Fruit fly (Drosophila melanogaster) whole organism, embryonic: ENCODE measurements around the gene Pfdn2.

Experiments
- Abd-B ChIP-seq: fragments of 200-800 bp; sonication (Bioruptor generic); optimal IDR thresholded peaks from 2 replicates; lab custom pipeline; 2018; ENCODE audit warnings: missing biosample characterization, mild to moderate bottlenecking, missing genetic modification characterization, moderate library complexity
- Aef1 ChIP-seq: fragments of 200-800 bp; sonication (Bioruptor generic); IDR thresholded peaks from 3 replicates; pipeline ENCODE4 v1.3.6; 2022; ENCODE audit warnings: missing biosample characterization, missing genetic modification characterization
- Antp ChIP-seq: fragments of 200-800 bp; sonication (Bioruptor generic); optimal IDR thresholded peaks from 3 replicates; lab custom pipeline; 2016; ENCODE audit warnings: missing biosample characterization, missing genetic modification characterization
- Atf3 ChIP-seq: fragments of 200-800 bp; sonication (Bioruptor generic); optimal IDR thresholded peaks from 3 replicates; lab custom pipeline; 2016; ENCODE audit warnings: missing biosample characterization, missing genetic modification characterization
- B-H2 ChIP-seq: fragments of 200-800 bp; sonication (Bioruptor generic); optimal IDR thresholded peaks from 2 replicates; lab custom pipeline; 2018; ENCODE audit warnings: missing biosample characterization, mild to moderate bottlenecking, missing genetic modification characterization
- CG14014 ChIP-seq: fragments of 200-800 bp; sonication (Bioruptor generic); IDR thresholded peaks from 2 replicates; pipeline ENCODE4 v1.3.6; 2022; ENCODE audit warnings: missing biosample characterization, missing genetic modification characterization
- CG14667 ChIP-seq: fragments of 200-800 bp; sonication (Bioruptor generic); IDR thresholded peaks from 2 replicates; pipeline ENCODE4 v1.3.6; 2022; ENCODE audit warnings: missing biosample characterization, missing genetic modification characterization
- CG14965 ChIP-seq: fragments of 200-800 bp; sonication (Bioruptor generic); optimal IDR thresholded peaks from 2 replicates; lab custom pipeline; 2016; ENCODE audit warnings: missing biosample characterization, missing genetic modification characterization, borderline replicate concordance
- CG1603 ChIP-seq: fragments of 200-800 bp; sonication (Bioruptor generic); optimal IDR thresholded peaks from 2 replicates; lab custom pipeline; 2019; ENCODE audit warnings: missing biosample characterization, mild to moderate bottlenecking, missing genetic modification characterization, moderate library complexity
- CG17359 ChIP-seq: fragments of 200-800 bp; sonication (Bioruptor generic); optimal IDR thresholded peaks from 3 replicates; lab custom pipeline; 2018; ENCODE audit warnings: missing biosample characterization, mild to moderate bottlenecking, missing genetic modification characterization, moderate library complexity
- CG2129 ChIP-seq: fragments of 200-800 bp; sonication (Bioruptor generic); IDR thresholded peaks from 2 replicates; pipeline ENCODE4 v1.3.6; 2022; ENCODE audit warnings: missing biosample characterization, missing genetic modification characterization; ENCODE audit not compliant: partially characterized antibody
- CG3065 ChIP-seq: fragments of 200-800 bp; sonication (Bioruptor generic); optimal IDR thresholded peaks from 2 replicates; lab custom pipeline; 2016; ENCODE audit warnings: missing biosample characterization, missing genetic modification characterization
- CG4730 ChIP-seq: fragments of 200-800 bp; sonication (Bioruptor generic); IDR thresholded peaks from 2 replicates; pipeline ENCODE4 v1.3.6; 2022; ENCODE audit warnings: missing biosample characterization, missing genetic modification characterization
- CG4820 ChIP-seq: fragments of 200-800 bp; sonication (Bioruptor generic); optimal IDR thresholded peaks from 3 replicates; lab custom pipeline; 2016; ENCODE audit warnings: missing biosample characterization, missing genetic modification characterization
- CG4854 ChIP-seq: fragments of 200-800 bp; sonication (Bioruptor generic); optimal IDR thresholded peaks from 2 replicates; lab custom pipeline; 2016; ENCODE audit warnings: missing biosample characterization, missing genetic modification characterization, inconsistent platforms
- CG6272 ChIP-seq: fragments of 200-800 bp; sonication (Bioruptor generic); IDR thresholded peaks from 2 replicates; pipeline ENCODE4 v1.3.6; 2022; ENCODE audit warnings: missing biosample characterization, missing genetic modification characterization
- CG6854 ChIP-seq: fragments of 200-800 bp; sonication (Bioruptor generic); optimal IDR thresholded peaks from 3 replicates; lab custom pipeline; 2017; ENCODE audit warnings: missing biosample characterization, mild to moderate bottlenecking, missing genetic modification characterization
- CG7357 ChIP-seq: fragments of 200-800 bp; sonication (Bioruptor generic); IDR thresholded peaks from 3 replicates; pipeline ENCODE4 v1.3.6; 2022; ENCODE audit warnings: missing biosample characterization, missing genetic modification characterization
- CG7372 ChIP-seq: fragments of 200-800 bp; sonication (Bioruptor generic); IDR thresholded peaks from 2 replicates; pipeline ENCODE4 v1.3.6; 2022; ENCODE audit warnings: missing biosample characterization, missing genetic modification characterization
- CG7556 ChIP-seq: fragments of 200-800 bp; sonication (Bioruptor generic); optimal IDR thresholded peaks from 2 replicates; lab custom pipeline; 2017; ENCODE audit warnings: missing biosample characterization, mild to moderate bottlenecking, missing genetic modification characterization
- Chrac-16 ChIP-seq: fragments of 200-800 bp; sonication (Bioruptor generic); optimal IDR thresholded peaks from 3 replicates; lab custom pipeline; 2016; ENCODE audit warnings: missing biosample characterization, missing genetic modification characterization
- CoRest ChIP-seq: fragments of 200-800 bp; sonication (Bioruptor generic); optimal IDR thresholded peaks from 3 replicates; lab custom pipeline; 2018; ENCODE audit warnings: missing biosample characterization, mild to moderate bottlenecking, missing genetic modification characterization, moderate library complexity
- Dad ChIP-seq: fragments of 200-800 bp; sonication (Bioruptor generic); optimal IDR thresholded peaks from 3 replicates; lab custom pipeline; 2016; ENCODE audit warnings: missing biosample characterization, missing genetic modification characterization
- Dll ChIP-seq: fragments of 200-800 bp; sonication (Bioruptor generic); IDR thresholded peaks from 4 replicates; pipeline ENCODE4 v1.3.6; 2022; ENCODE audit warnings: missing biosample characterization, missing genetic modification characterization; ENCODE audit not compliant: partially characterized antibody
- Gug ChIP-seq: fragments of 200-800 bp; sonication (Bioruptor generic); IDR thresholded peaks from 4 replicates; pipeline ENCODE4 v1.3.6; 2022; ENCODE audit warnings: missing biosample characterization, missing genetic modification characterization
- H2.0 ChIP-seq: fragments of 200-800 bp; sonication (Bioruptor generic); IDR thresholded peaks from 2 replicates; pipeline ENCODE4 v1.3.6; 2022; ENCODE audit warnings: missing biosample characterization, missing genetic modification characterization
- HLH4C ChIP-seq: fragments of 200-800 bp; sonication (Bioruptor generic); IDR thresholded peaks from 3 replicates; pipeline ENCODE4 v1.3.6; 2022; ENCODE audit warnings: missing biosample characterization, missing genetic modification characterization; ENCODE audit not compliant: partially characterized antibody
- Lim3 ChIP-seq: fragments of 200-800 bp; sonication (Bioruptor generic); IDR thresholded peaks from 2 replicates; pipeline ENCODE4 v1.3.6; 2022; ENCODE audit warnings: missing biosample characterization, missing genetic modification characterization
- Mad ChIP-seq: fragments of 200-800 bp; sonication (Bioruptor generic); optimal IDR thresholded peaks from 2 replicates; lab custom pipeline; 2016; ENCODE audit warnings: missing biosample characterization, missing genetic modification characterization
- Meics ChIP-seq: fragments of 200-800 bp; sonication (Bioruptor generic); optimal IDR thresholded peaks from 2 replicates; lab custom pipeline; 2017; ENCODE audit warnings: missing biosample characterization, mild to moderate bottlenecking, missing genetic modification characterization
- Neu2 ChIP-seq: fragments of 200-800 bp; sonication (Bioruptor generic); optimal IDR thresholded peaks from 3 replicates; lab custom pipeline; 2016; ENCODE audit warnings: missing biosample characterization, missing genetic modification characterization, borderline replicate concordance
- Sox102F ChIP-seq: fragments of 200-800 bp; sonication (Bioruptor generic); optimal IDR thresholded peaks from 2 replicates; lab custom pipeline; 2018; ENCODE audit warnings: missing biosample characterization, mild to moderate bottlenecking, missing genetic modification characterization, moderate library complexity
- chm ChIP-seq: fragments of 200-800 bp; sonication (Bioruptor generic); IDR thresholded peaks from 2 replicates; pipeline ENCODE4 v1.3.6; 2022; ENCODE audit warnings: missing biosample characterization, missing genetic modification characterization
- crc ChIP-seq: fragments of 200-800 bp; sonication (Bioruptor generic); optimal IDR thresholded peaks from 2 replicates; lab custom pipeline; 2016; ENCODE audit warnings: missing biosample characterization, missing genetic modification characterization
- crol ChIP-seq: fragments of 200-800 bp; sonication (Bioruptor generic); IDR thresholded peaks from 2 replicates; pipeline ENCODE4 v1.3.6; 2022; ENCODE audit warnings: missing biosample characterization, missing genetic modification characterization
- crp ChIP-seq, 2 experiments: fragments of 200-800 bp; sonication (Bioruptor generic); optimal IDR thresholded peaks; 2 replicates in 1 of 2; 3 replicates in 1 of 2; lab custom pipeline; 2017; ENCODE audit warnings: missing biosample characterization in 2 of 2, missing genetic modification characterization in 2 of 2, mild to moderate bottlenecking in 1 of 2, moderate library complexity in 1 of 2
- disco-r ChIP-seq: fragments of 200-800 bp; sonication (Bioruptor generic); optimal IDR thresholded peaks from 2 replicates; lab custom pipeline; 2016; ENCODE audit warnings: missing biosample characterization, missing genetic modification characterization
- ems ChIP-seq: fragments of 200-800 bp; sonication (Bioruptor generic); optimal IDR thresholded peaks from 3 replicates; lab custom pipeline; 2016; ENCODE audit warnings: missing biosample characterization, missing genetic modification characterization
- en ChIP-seq: fragments of 200-800 bp; sonication (Bioruptor generic); optimal IDR thresholded peaks from 2 replicates; lab custom pipeline; 2016; ENCODE audit warnings: missing biosample characterization, missing genetic modification characterization
- h ChIP-seq: fragments of >200 bp; optimal IDR thresholded peaks from 2 replicates; lab custom pipeline; 2017
- her ChIP-seq: fragments of 200-800 bp; sonication (Bioruptor generic); optimal IDR thresholded peaks from 2 replicates; lab custom pipeline; 2016; ENCODE audit warnings: missing biosample characterization, missing genetic modification characterization
- lab ChIP-seq: fragments of 200-800 bp; sonication (Bioruptor generic); optimal IDR thresholded peaks from 3 replicates; lab custom pipeline; 2017; ENCODE audit warnings: missing biosample characterization, missing genetic modification characterization, mild to moderate bottlenecking, moderate library complexity, missing genetic modification reagents
- nmo ChIP-seq: fragments of 200-800 bp; sonication (Bioruptor generic); optimal IDR thresholded peaks from 2 replicates; lab custom pipeline; 2018; ENCODE audit warnings: missing biosample characterization, mild to moderate bottlenecking, missing genetic modification characterization, moderate library complexity
- pros ChIP-seq: fragments of 200-800 bp; sonication (Bioruptor generic); optimal IDR thresholded peaks from 3 replicates; lab custom pipeline; 2019; ENCODE audit warnings: missing biosample characterization, mild to moderate bottlenecking, missing genetic modification characterization, moderate library complexity
- sd ChIP-seq: fragments of 200-800 bp; sonication (Bioruptor generic); optimal IDR thresholded peaks from 3 replicates; lab custom pipeline; 2018; ENCODE audit warnings: missing biosample characterization, mild to moderate bottlenecking, missing genetic modification characterization, moderate library complexity
- sim ChIP-seq: fragments of 200-800 bp; sonication (Bioruptor generic); IDR thresholded peaks from 2 replicates; pipeline ENCODE4 v1.3.6; 2022; ENCODE audit warnings: missing biosample characterization, missing genetic modification characterization
- sisA ChIP-seq: fragments of 200-800 bp; sonication (Bioruptor generic); IDR thresholded peaks from 2 replicates; pipeline ENCODE4 v1.3.6; 2022; ENCODE audit warnings: missing biosample characterization, missing genetic modification characterization
- stwl ChIP-seq: fragments of 200-800 bp; sonication (Bioruptor generic); optimal IDR thresholded peaks from 3 replicates; lab custom pipeline; 2018; ENCODE audit warnings: missing biosample characterization, mild to moderate bottlenecking, missing genetic modification characterization, moderate library complexity
- trh ChIP-seq: fragments of 200-800 bp; sonication (Bioruptor generic); optimal IDR thresholded peaks from 2 replicates; lab custom pipeline; 2016; ENCODE audit warnings: missing biosample characterization, missing genetic modification characterization
- zf30C ChIP-seq: fragments of 200-800 bp; sonication (Bioruptor generic); optimal IDR thresholded peaks from 3 replicates; lab custom pipeline; 2018; ENCODE audit warnings: missing biosample characterization, mild to moderate bottlenecking, missing genetic modification characterization
- zfh1 ChIP-seq: fragments of 200-800 bp; sonication (Bioruptor generic); IDR thresholded peaks from 3 replicates; pipeline ENCODE4 v1.3.6; 2022; ENCODE audit warnings: missing biosample characterization, missing genetic modification characterization

Gene Pfdn2

dm6 chr3L:11047877-11048276, 26.3 kb downstream of the Pfdn2 start (continued):
- peak; percentile 88 for TF ChIP-seq Chrac-16
- no peak for TF ChIP-seq Dll (GFP tag; lab: Robert Waterston, UW)
- peak; percentile 81 for TF ChIP-seq Antp (GFP tag; lab: Kevin White, UChicago)
- peak in 1 of 2 experiments; percentile 14 for TF ChIP-seq crp (GFP tag; optimal IDR thresholded peaks at IDR 0.05; lab: Kevin White, UChicago)
- TF ChIP-seq stwl (tag; lab: Kevin White, UChicago) = peak; percentile 54
- peak; percentile 44 for TF ChIP-seq en (GFP tag; lab: Kevin White, UChicago)
- no peak for TF ChIP-seq CG2129 (GFP tag; lab: Robert Waterston, UW)
- TF ChIP-seq sim (GFP tag; lab: Robert Waterston, UW) = no peak
- peak; percentile 50 for TF ChIP-seq ems (GFP tag; lab: Kevin White, UChicago)
- no peak for TF ChIP-seq sd (tag; lab: Kevin White, UChicago)
- TF ChIP-seq Aef1 (GFP tag; lab: Robert Waterston, UW) = peak; percentile 53
- TF ChIP-seq Atf3 (GFP tag; lab: Kevin White, UChicago) = peak; percentile 73
- TF ChIP-seq CG4820 (GFP tag; lab: Kevin White, UChicago) = peak; percentile 58
- no peak for TF ChIP-seq pros (GFP tag; lab: Kevin White, UChicago)
- TF ChIP-seq B-H2 (GFP tag; lab: Kevin White, UChicago) = peak; percentile 71
- peak; percentile 81 for TF ChIP-seq Meics (GFP tag; lab: Kevin White, UChicago)
- TF ChIP-seq Sox102F = peak; percentile 70
- TF ChIP-seq lab (GFP tag; lab: Kevin White, UChicago) = peak; percentile 66
- TF ChIP-seq h (lab: Kevin White, UChicago) = no peak
- no peak for TF ChIP-seq Neu2 (GFP tag; lab: Kevin White, UChicago)
- no peak for TF ChIP-seq HLH4C
- TF ChIP-seq disco-r = peak; percentile 65
- TF ChIP-seq CG3065 (GFP tag; lab: Kevin White, UChicago) = peak; percentile 69
- no peak for TF ChIP-seq crc (GFP tag; lab: Kevin White, UChicago)
- TF ChIP-seq zfh1 (GFP tag; lab: Robert Waterston, UW) = peak; percentile 84
- no peak for TF ChIP-seq CG7556
- TF ChIP-seq zf30C (GFP tag; lab: Kevin White, UChicago) = no peak
- TF ChIP-seq CoRest (tag; lab: Kevin White, UChicago) = peak; percentile 69
- peak; percentile 67 for TF ChIP-seq H2.0 (GFP tag; lab: Robert Waterston, UW)
- TF ChIP-seq sisA = peak; percentile 73
- TF ChIP-seq Lim3 = no peak
- TF ChIP-seq CG7357 (GFP tag; lab: Robert Waterston, UW) = peak; percentile 57; the same call in 2 of the 3 replicates
- peak; percentile 80 for TF ChIP-seq CG17359 (tag; lab: Kevin White, UChicago)
- TF ChIP-seq nmo (GFP tag; lab: Kevin White, UChicago) = peak; percentile 68
- peak; percentile 79 for TF ChIP-seq Mad
- TF ChIP-seq trh = peak; percentile 28
- TF ChIP-seq CG14014 (GFP tag; lab: Robert Waterston, UW) = peak; percentile 66; the same call in 1 of the 2 replicates
- peak; percentile 82 for TF ChIP-seq CG1603 (tag; lab: Kevin White, UChicago)
- peak; percentile 72 for TF ChIP-seq CG14667 (GFP tag; lab: Robert Waterston, UW)
- peak; percentile 90 for TF ChIP-seq CG14965 (GFP tag; lab: Kevin White, UChicago)
- TF ChIP-seq CG6854 (GFP tag; lab: Kevin White, UChicago) = peak; percentile 46
- TF ChIP-seq Abd-B (GFP tag; lab: Kevin White, UChicago) = no peak
- TF ChIP-seq chm = peak; percentile 77
- TF ChIP-seq CG4730 (GFP tag; lab: Robert Waterston, UW) = peak; percentile 52; the same call in 1 of the 2 replicates
- TF ChIP-seq her (GFP tag; lab: Kevin White, UChicago) = peak; percentile 81
- TF ChIP-seq crol (GFP tag; lab: Robert Waterston, UW) = no peak; the same call in 1 of the 2 replicates
- TF ChIP-seq CG4854 (GFP tag; lab: Kevin White, UChicago) = peak; percentile 64
- peak; percentile 65 for TF ChIP-seq Dad (GFP tag; lab: Kevin White, UChicago)
- peak; percentile 66; the same call in 3 of the 4 replicates for TF ChIP-seq Gug
- TF ChIP-seq CG7372 (GFP tag; lab: Robert Waterston, UW) = peak; percentile 99
- peak; percentile 31; the same call in 1 of the 2 replicates for TF ChIP-seq CG6272
